Fruit fly (Drosophila melanogaster): Measurements from ENCODE around the gene CG12948.

CG12948 gene

DNA sequence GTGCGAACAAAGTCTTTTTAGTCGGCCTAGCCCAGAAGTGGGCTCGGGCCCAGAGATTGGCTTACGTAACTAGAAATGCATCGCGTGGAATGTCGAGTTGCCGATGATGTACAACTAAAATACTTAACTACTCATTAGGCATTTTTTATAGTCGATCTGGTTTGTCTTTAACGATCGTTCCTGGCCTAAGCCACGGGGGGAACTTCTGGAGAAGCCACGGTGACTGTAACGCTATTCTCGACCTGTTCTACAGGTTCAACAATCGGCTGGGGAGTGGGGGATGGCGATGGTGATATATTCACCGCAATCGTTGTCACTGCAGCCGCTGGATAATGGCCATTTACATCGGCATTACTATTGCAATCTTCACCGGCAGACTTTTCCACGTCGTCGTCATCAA lies 1.3 kb downstream of the CG12948 start, which contains the start of gene CG34409:
CG34409 (minus strand) TSS at position 101 of the 400 bp plus-strand sequence.
- no peak for TF ChIP-seq HLH106 (tag; optimal IDR thresholded peaks at IDR 0.05)
- TF ChIP-seq foxo (GFP tag; optimal IDR thresholded peaks at IDR 0.05): no peak
- TF ChIP-seq jim (GFP tag; optimal IDR thresholded peaks at IDR 0.05): no peak
- no peak for TF ChIP-seq Dif (GFP tag; optimal IDR thresholded peaks at IDR 0.05; ENCODE audit: partially characterized antibody)
- no peak for TF ChIP-seq br (GFP tag; optimal IDR thresholded peaks at IDR 0.05)
- TF ChIP-seq Abd-B (GFP tag; optimal IDR thresholded peaks at IDR 0.05): no peak
- TF ChIP-seq CrebA (GFP tag; optimal IDR thresholded peaks at IDR 0.05; ENCODE audit: borderline replicate concordance): no peak
- no peak for TF ChIP-seq Sp1 (GFP tag; optimal IDR thresholded peaks at IDR 0.05)
- no peak for TF ChIP-seq psq (GFP tag; optimal IDR thresholded peaks at IDR 0.05)
- no peak for TF ChIP-seq sv (GFP tag; optimal IDR thresholded peaks at IDR 0.05)
- TF ChIP-seq Rel (GFP tag; optimal IDR thresholded peaks at IDR 0.05): no peak
- no peak for TF ChIP-seq Rel (tag; optimal IDR thresholded peaks at IDR 0.05)
- TF ChIP-seq Hnf4 (GFP tag; optimal IDR thresholded peaks at IDR 0.05): no peak
- no peak for TF ChIP-seq usp (GFP tag; optimal IDR thresholded peaks at IDR 0.05)
- TF ChIP-seq CG9705 (GFP tag; optimal IDR thresholded peaks at IDR 0.05): no peak
- TF ChIP-seq Hr83 (GFP tag; optimal IDR thresholded peaks at IDR 0.05; ENCODE audit: poor library complexity, severe bottlenecking): no peak
- TF ChIP-seq rgr (GFP tag; optimal IDR thresholded peaks at IDR 0.05): no peak

DNA sequence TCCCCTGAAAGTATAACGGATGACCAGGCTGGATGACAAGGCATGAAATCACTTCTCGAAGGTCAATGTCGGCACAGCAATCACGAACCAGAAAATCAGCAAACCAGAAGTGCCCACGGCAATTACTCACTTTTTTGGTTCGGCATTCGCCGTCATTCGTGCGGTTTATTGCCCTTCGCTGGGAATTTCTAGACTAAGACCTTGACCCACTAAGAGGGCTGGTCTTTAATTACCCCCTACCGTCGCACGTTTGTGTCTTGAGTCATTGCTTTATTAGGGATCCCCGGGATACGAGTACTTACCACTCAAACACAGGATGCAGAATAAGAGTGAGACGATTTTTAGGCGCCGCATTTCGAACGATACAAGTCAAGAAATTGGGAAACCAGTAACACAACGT lies 2.1 kb downstream of the CG12948 start:
- TF ChIP-seq rgr (GFP tag; optimal IDR thresholded peaks at IDR 0.05) (no peak), Hr83 (GFP tag; optimal IDR thresholded peaks at IDR 0.05; ENCODE audit: poor library complexity, severe bottlenecking) (no peak), usp (GFP tag; optimal IDR thresholded peaks at IDR 0.05) (no peak), Sp1 (GFP tag; optimal IDR thresholded peaks at IDR 0.05) (no peak), pan (optimal IDR thresholded peaks at IDR 0.05) (no peak), dl (GFP tag; optimal IDR thresholded peaks at IDR 0.05; ENCODE audit: insufficient read depth in 1 of 2, partially characterized antibody in 2 of 2) (no peak), GATAd (GFP tag; optimal IDR thresholded peaks at IDR 0.05) (no peak)

DNA sequence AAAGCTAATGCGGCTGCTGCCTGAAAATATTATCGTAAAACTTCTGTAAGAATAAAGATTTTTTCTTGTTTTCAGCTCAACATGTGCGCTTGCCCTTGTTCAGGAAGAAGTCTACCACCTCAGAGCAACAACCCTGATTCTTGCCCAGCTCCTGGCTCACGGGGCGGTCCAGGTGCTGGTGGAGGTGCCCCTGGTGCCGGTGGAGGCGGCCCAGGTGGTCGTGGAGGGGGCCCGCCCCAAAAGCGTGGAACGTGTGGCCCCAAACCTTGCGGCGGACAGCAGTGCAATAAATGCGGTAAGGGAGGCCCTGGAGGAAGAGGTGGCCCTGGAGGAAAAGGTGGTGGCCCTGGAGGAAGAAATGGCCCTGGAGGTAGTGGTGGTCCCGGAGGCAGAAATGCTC lies 3.5 kb downstream of the CG12948 start:
- TF ChIP-seq CG32264 (GFP tag; optimal IDR thresholded peaks at IDR 0.05): no peak
- TF ChIP-seq Myc (optimal IDR thresholded peaks at IDR 0.05): no peak
- TF ChIP-seq Dfd (GFP tag; optimal IDR thresholded peaks at IDR 0.05): peak; percentile 98
- no peak for TF ChIP-seq usp (GFP tag; optimal IDR thresholded peaks at IDR 0.05)
- no peak for TF ChIP-seq CG9705 (GFP tag; optimal IDR thresholded peaks at IDR 0.05)

DNA sequence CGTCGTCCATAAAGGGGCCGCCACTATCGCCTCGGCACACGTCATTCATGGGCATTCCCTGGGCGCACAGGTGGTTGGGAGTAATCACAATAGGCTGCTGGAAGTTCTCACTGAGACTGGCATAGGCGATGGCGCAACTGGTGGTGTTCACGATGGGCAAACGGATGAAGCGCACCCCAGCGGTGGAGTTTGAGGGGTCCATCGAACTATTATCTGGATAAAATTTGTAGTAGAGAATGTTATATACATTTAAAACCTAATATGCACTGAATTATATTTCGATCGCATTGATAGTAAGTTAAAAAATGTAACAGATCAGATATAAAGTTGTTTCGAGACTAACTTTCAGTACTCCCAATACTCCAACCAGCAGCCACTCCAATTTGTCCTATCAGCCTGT lies 4.3 kb downstream of the CG12948 start, which contains the start of gene CG31415:
CG31415 (plus strand) TSS at position 301 of the 400 bp plus-strand sequence.
- no peak for TF ChIP-seq br (GFP tag; optimal IDR thresholded peaks at IDR 0.05)
- no peak for TF ChIP-seq CG9705 (GFP tag; optimal IDR thresholded peaks at IDR 0.05)
- TF ChIP-seq Sp1 (GFP tag; optimal IDR thresholded peaks at IDR 0.05): no peak
- TF ChIP-seq Dif (GFP tag; optimal IDR thresholded peaks at IDR 0.05; ENCODE audit: partially characterized antibody): no peak
- no peak for TF ChIP-seq sv (GFP tag; optimal IDR thresholded peaks at IDR 0.05)
- no peak for TF ChIP-seq fru (GFP tag; optimal IDR thresholded peaks at IDR 0.05)
- TF ChIP-seq tai (GFP tag; optimal IDR thresholded peaks at IDR 0.05): no peak
- TF ChIP-seq Mio (GFP tag; optimal IDR thresholded peaks at IDR 0.05): no peak
- no peak for TF ChIP-seq brk (GFP tag; optimal IDR thresholded peaks at IDR 0.05)
- TF ChIP-seq Hnf4 (GFP tag; optimal IDR thresholded peaks at IDR 0.05): no peak
- no peak for TF ChIP-seq lola (GFP tag; optimal IDR thresholded peaks at IDR 0.05)
- TF ChIP-seq psq (GFP tag; optimal IDR thresholded peaks at IDR 0.05): no peak
- no peak for TF ChIP-seq dl (GFP tag; optimal IDR thresholded peaks at IDR 0.05; ENCODE audit: insufficient read depth in 1 of 2, partially characterized antibody in 2 of 2)
- no peak for TF ChIP-seq OdsH (GFP tag; optimal IDR thresholded peaks at IDR 0.05)
- no peak for TF ChIP-seq Hr83 (GFP tag; optimal IDR thresholded peaks at IDR 0.05; ENCODE audit: poor library complexity, severe bottlenecking)
- TF ChIP-seq Hr78 (GFP tag; optimal IDR thresholded peaks at IDR 0.05): no peak
- no peak for TF ChIP-seq CrebA (GFP tag; optimal IDR thresholded peaks at IDR 0.05; ENCODE audit: borderline replicate concordance)
- TF ChIP-seq Vsx2 (GFP tag; optimal IDR thresholded peaks at IDR 0.05; ENCODE audit: partially characterized antibody): no peak
- no peak for TF ChIP-seq Abd-B (GFP tag; optimal IDR thresholded peaks at IDR 0.05)
- TF ChIP-seq jim (GFP tag; optimal IDR thresholded peaks at IDR 0.05): no peak

DNA sequence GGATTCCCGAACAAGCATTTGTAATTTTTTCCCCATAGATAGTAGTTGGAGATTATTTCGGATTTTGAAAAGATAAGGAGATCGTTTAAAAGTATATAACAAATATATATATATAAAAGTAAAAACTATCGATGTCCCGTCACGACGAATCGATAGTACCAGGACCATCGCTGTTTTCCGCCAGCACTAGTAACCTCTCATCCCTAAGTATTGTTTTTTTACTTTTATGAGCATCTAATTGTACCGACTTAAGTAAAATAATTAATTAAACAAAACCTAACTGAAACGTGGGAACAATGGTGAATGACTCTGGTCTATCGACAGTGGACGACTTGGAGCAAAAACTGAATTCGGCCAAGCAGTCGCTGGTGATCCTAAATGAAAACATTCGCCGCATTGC lies 6.8 kb downstream of the CG12948 start, which contains the start of gene Pnn:
Pnn (plus strand) TSS at position 187 of the 400 bp plus-strand sequence.
- peak; percentile 39 for TF ChIP-seq woc (GFP tag; optimal IDR thresholded peaks at IDR 0.05)
- no peak for TF ChIP-seq dmrt93B (GFP tag; optimal IDR thresholded peaks at IDR 0.05)
- no peak for TF ChIP-seq Rel (GFP tag; optimal IDR thresholded peaks at IDR 0.05)
- peak; percentile 68 for TF ChIP-seq Rel (tag; optimal IDR thresholded peaks at IDR 0.05)
- TF ChIP-seq sage (GFP tag; optimal IDR thresholded peaks at IDR 0.05): peak; percentile 32
